Worm (Caenorhabditis elegans) whole organism, young adult: ENCODE data around the gene egl-27.

Experiments
- F10E7.11 ChIP-seq: sonication (generic microtip); optimal IDR thresholded peaks from 2 replicates; lab custom pipeline; 2017; ENCODE audit warnings: mild to moderate bottlenecking, missing genetic modification characterization, moderate library complexity, missing compliant biosample characterization
- akir-1 ChIP-seq: fragments of 200-800 bp; sonication (Bioruptor generic); optimal IDR thresholded peaks from 2 replicates; lab custom pipeline; 2018; ENCODE audit warnings: mild to moderate bottlenecking, missing genetic modification characterization, moderate library complexity, missing compliant biosample characterization
- ama-1 ChIP-seq, 3 experiments: fragments of 150-350 bp in 1 of 3; sonication (generic microtip) in 2 of 3; optimal IDR thresholded peaks; 2 replicates each; lab custom pipeline; 2014 to 2018; ENCODE audit warnings: missing biosample characterization in 2 of 3, missing genetic modification characterization in 2 of 3, missing genetic modification reagents in 2 of 3
- chd-7 ChIP-seq: sonication (generic microtip); optimal IDR thresholded peaks from 2 replicates; lab custom pipeline; 2016; ENCODE audit warnings: mild to moderate bottlenecking, missing genetic modification characterization, moderate library complexity, missing compliant biosample characterization
- dpl-1 ChIP-seq: fragments of 150-350 bp; optimal IDR thresholded peaks from 2 replicates; lab custom pipeline; 2014; ENCODE audit warnings: missing biosample characterization, missing genetic modification reagents, missing genetic modification characterization
- him-1 ChIP-seq: sonication (generic microtip); optimal IDR thresholded peaks from 2 replicates; lab custom pipeline; 2016; ENCODE audit warnings: missing genotype, missing genetic modification reagents, missing genetic modification characterization, missing compliant biosample characterization
- hmg-20 ChIP-seq: fragments of 200-800 bp; sonication (Bioruptor generic); IDR thresholded peaks from 2 replicates; pipeline ENCODE4 v1.3.6; 2022; ENCODE audit warnings: missing genetic modification reagents, missing genetic modification characterization, missing compliant biosample characterization
- hrde-1 ChIP-seq: sonication (generic microtip); optimal IDR thresholded peaks from 2 replicates; lab custom pipeline; 2016; ENCODE audit warnings: missing genetic modification characterization, mild to moderate bottlenecking, missing compliant biosample characterization, moderate library complexity, missing genotype, missing genetic modification reagents, borderline replicate concordance
- madf-8 ChIP-seq: fragments of 200-800 bp; sonication (Bioruptor generic); conservative IDR thresholded peaks from 2 replicates; pipeline ENCODE4 v1.3.6; 2022; ENCODE audit warnings: missing genetic modification reagents, missing genetic modification characterization, missing compliant biosample characterization
- nhr-120 ChIP-seq: fragments of 200-800 bp; sonication (Bioruptor generic); IDR thresholded peaks from 2 replicates; pipeline ENCODE4 v1.3.6; 2022; ENCODE audit warnings: missing genetic modification characterization, missing compliant biosample characterization
- nhr-80 ChIP-seq: sonication (generic microtip); optimal IDR thresholded peaks from 2 replicates; lab custom pipeline; 2016; ENCODE audit warnings: missing genetic modification characterization, missing compliant biosample characterization
- pha-4 ChIP-seq: fragments of 150-350 bp; sonication (generic microtip); optimal IDR thresholded peaks from 2 replicates; lab custom pipeline; 2014; ENCODE audit warnings: missing biosample characterization, missing genetic modification reagents, missing genetic modification characterization
- unc-130 ChIP-seq: sonication (generic microtip); optimal IDR thresholded peaks from 2 replicates; lab custom pipeline; 2016; ENCODE audit warnings: missing genetic modification reagents, missing genetic modification characterization, missing compliant biosample characterization

DNA sequence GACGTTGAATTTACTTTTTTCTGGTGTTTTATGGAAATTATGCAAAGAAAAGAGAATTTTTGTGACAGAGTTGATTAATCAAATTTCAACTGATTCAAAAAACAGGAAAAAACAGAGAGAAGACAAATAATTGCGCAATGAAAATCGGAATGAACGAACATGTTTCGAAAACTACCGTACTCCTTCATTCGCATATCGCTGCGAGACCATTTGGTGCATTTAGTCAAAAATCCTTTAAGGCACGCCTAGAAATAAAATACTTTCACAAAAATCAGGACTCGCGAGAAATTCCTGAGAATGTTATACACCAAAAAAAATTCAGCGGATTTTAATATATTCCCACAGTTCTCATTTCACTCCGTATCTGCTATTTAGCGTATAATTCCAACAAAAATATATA, 25.2 kb downstream of the egl-27 start:
- TF ChIP-seq ama-1 (optimal IDR thresholded peaks at IDR 0.05; lab: Kevin White, UChicago) = no peak
- no peak for TF ChIP-seq ama-1 (GFP tag; optimal IDR thresholded peaks at IDR 0.05; lab: Kevin White, UChicago)
- no peak for TF ChIP-seq unc-130
- TF ChIP-seq nhr-80 (tag; lab: Kevin White, UChicago) = no peak
- peak; percentile 13 for TF ChIP-seq him-1
- no peak for TF ChIP-seq dpl-1 (GFP tag; lab: Kevin White, UChicago)
- TF ChIP-seq nhr-120 (GFP tag; lab: Robert Waterston, UW) = no peak
- peak; percentile 82 for TF ChIP-seq madf-8 (GFP tag; lab: Robert Waterston, UW)
- TF ChIP-seq akir-1 (GFP tag; lab: Kevin White, UChicago) = no peak
- TF ChIP-seq chd-7 = no peak
- TF ChIP-seq pha-4 = no peak
- TF ChIP-seq F10E7.11 (tag; lab: Kevin White, UChicago) = no peak
- TF ChIP-seq hrde-1 = no peak
- no peak for TF ChIP-seq hmg-20 (GFP tag; lab: Robert Waterston, UW)
